Worm (Caenorhabditis elegans): ENCODE results near the gene F19G12.3.
"Not testable (repeated sequence)": the region's sequence is repeated elsewhere in the genome, so short reads cannot be mapped to it uniquely, and the experiment has no call there.

- TF ChIP-seq ama-1 (optimal IDR thresholded peaks at IDR 0.05); B0310.2 (tag; optimal IDR thresholded peaks at IDR 0.05); F13C5.2 (tag; optimal IDR thresholded peaks at IDR 0.05); ets-7 (tag; optimal IDR thresholded peaks at IDR 0.05); hmbx-1 (tag; optimal IDR thresholded peaks at IDR 0.05); aly-1 (tag; optimal IDR thresholded peaks at IDR 0.05); hmg-4 (GFP tag; optimal IDR thresholded peaks at IDR 0.05); hnd-1 (tag; optimal IDR thresholded peaks at IDR 0.05); tra-4 (tag; optimal IDR thresholded peaks at IDR 0.05); ceh-36 (tag; optimal IDR thresholded peaks at IDR 0.05): not testable (repeated sequence)
- TF ChIP-seq flt-1 (GFP tag; IDR thresholded peaks at IDR 0.05): peak; percentile 87
- TF ChIP-seq scrt-1 (GFP tag; IDR thresholded peaks at IDR 0.05): 0 out of 2 replicates have a peak, but pooled peaks have one; percentile 21
- peak; percentile 60; the same call in 1 of the 2 replicates for TF ChIP-seq tbx-11 (GFP tag; IDR thresholded peaks at IDR 0.05)
Observed at ce11 chrX:1375071-1375470, 49.5 kb upstream of the F19G12.3 start.

Data from whole organism, early embryonic.